Worm (Caenorhabditis elegans): ENCODE results near the gene F49C5.11.

DNA sequence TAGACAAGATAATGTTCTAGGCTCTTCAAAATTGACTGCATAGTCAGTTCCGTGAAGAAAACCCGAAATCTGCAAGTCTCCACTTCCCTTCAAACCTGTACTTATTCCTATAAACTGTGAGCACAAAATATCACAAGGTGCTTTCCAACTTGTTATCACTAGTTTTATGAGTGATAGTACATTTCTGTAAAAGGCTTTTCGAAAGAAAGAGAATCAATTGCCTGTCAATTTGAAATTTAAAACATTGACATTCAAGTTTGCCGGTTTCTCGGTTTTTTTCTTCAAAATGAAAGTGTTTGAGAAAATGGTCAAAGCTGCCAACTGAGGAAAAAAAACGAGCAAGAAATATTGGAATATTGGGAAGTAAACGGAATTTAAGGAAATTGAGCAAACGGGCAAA lies 37.7 kb upstream of the F49C5.11 start:
- TF ChIP-seq nhr-76 (tag; optimal IDR thresholded peaks at IDR 0.05) (no peak), zag-1 (tag; optimal IDR thresholded peaks at IDR 0.05) (no peak), lsy-2 (tag; optimal IDR thresholded peaks at IDR 0.05) (no peak), ztf-11 (tag; optimal IDR thresholded peaks at IDR 0.05) (no peak), nhr-237 (tag; optimal IDR thresholded peaks at IDR 0.05) (no peak), mep-1 (tag; optimal IDR thresholded peaks at IDR 0.05) (no peak), snpc-4 (tag; optimal IDR thresholded peaks at IDR 0.05) (no peak), unc-62 (GFP tag; optimal IDR thresholded peaks at IDR 0.05) (no peak), efl-3 (GFP tag; optimal IDR thresholded peaks at IDR 0.05) (no peak)

Data from whole organism, L1 larva.